Worm (Caenorhabditis elegans): ENCODE data around the gene zip-9.

The zip-9 gene

ce11 chrV:10898107-10898506 lies 44.2 kb upstream of the zip-9 start, which contains the start of gene F32D8.7:
Gene F32D8.7, plus strand, starts transcription at chrV:10898435.
- no peak for TF ChIP-seq hnd-1 (tag; optimal IDR thresholded peaks at IDR 0.05)

ce11 chrV:10898629-10899028 lies 43.6 kb upstream of the zip-9 start:
- TF ChIP-seq ceh-13 (GFP tag; optimal IDR thresholded peaks at IDR 0.05) = no peak
- TF ChIP-seq flt-1 (GFP tag; IDR thresholded peaks at IDR 0.05) = no peak
- no peak for TF ChIP-seq tbx-11 (GFP tag; IDR thresholded peaks at IDR 0.05)
- TF ChIP-seq B0310.2 (tag; optimal IDR thresholded peaks at IDR 0.05) = no peak
- TF ChIP-seq hmg-4 (GFP tag; optimal IDR thresholded peaks at IDR 0.05) = no peak
- TF ChIP-seq scrt-1 (GFP tag; IDR thresholded peaks at IDR 0.05) = no peak
- no peak for TF ChIP-seq tra-4 (tag; optimal IDR thresholded peaks at IDR 0.05)
- TF ChIP-seq tbx-37 (GFP tag; conservative IDR thresholded peaks at IDR 0.05) = no peak
- no peak for TF ChIP-seq hnd-1 (tag; optimal IDR thresholded peaks at IDR 0.05)
- TF ChIP-seq hmbx-1 (tag; optimal IDR thresholded peaks at IDR 0.05) = no peak
- TF ChIP-seq ets-7 (tag; optimal IDR thresholded peaks at IDR 0.05) = no peak
- no peak for TF ChIP-seq ama-1 (optimal IDR thresholded peaks at IDR 0.05)
- no peak for TF ChIP-seq aly-1 (tag; optimal IDR thresholded peaks at IDR 0.05)
- TF ChIP-seq ceh-36 (tag; optimal IDR thresholded peaks at IDR 0.05) = no peak
- no peak for TF ChIP-seq sea-1 (GFP tag; conservative IDR thresholded peaks at IDR 0.05)
- no peak for TF ChIP-seq pes-1 (GFP tag; IDR thresholded peaks at IDR 0.05)
- TF ChIP-seq F13C5.2 (tag; optimal IDR thresholded peaks at IDR 0.05) = no peak

- TF ChIP-seq ets-7 (tag; optimal IDR thresholded peaks at IDR 0.05) (no peak), hnd-1 (tag; optimal IDR thresholded peaks at IDR 0.05) (no peak), tra-4 (tag; optimal IDR thresholded peaks at IDR 0.05) (no peak), hmbx-1 (tag; optimal IDR thresholded peaks at IDR 0.05) (no peak), ama-1 (optimal IDR thresholded peaks at IDR 0.05) (no peak), pes-1 (GFP tag; IDR thresholded peaks at IDR 0.05) (no peak), flt-1 (GFP tag; IDR thresholded peaks at IDR 0.05) (no peak), hmg-4 (GFP tag; optimal IDR thresholded peaks at IDR 0.05) (no peak), F13C5.2 (tag; optimal IDR thresholded peaks at IDR 0.05) (no peak), sea-1 (GFP tag; conservative IDR thresholded peaks at IDR 0.05) (no peak), tbx-37 (GFP tag; conservative IDR thresholded peaks at IDR 0.05) (no peak), ceh-36 (tag; optimal IDR thresholded peaks at IDR 0.05) (no peak)
Observed at ce11 chrV:10901125-10901524, 41.1 kb upstream of the zip-9 start, which contains the start of gene spp-16. Gene spp-16, minus strand, starts transcription at chrV:10901303.

- TF ChIP-seq hnd-1 (tag; optimal IDR thresholded peaks at IDR 0.05) (no peak), hmbx-1 (tag; optimal IDR thresholded peaks at IDR 0.05) (no peak), ceh-36 (tag; optimal IDR thresholded peaks at IDR 0.05) (no peak), ceh-13 (GFP tag; optimal IDR thresholded peaks at IDR 0.05) (no peak), tbx-37 (GFP tag; conservative IDR thresholded peaks at IDR 0.05) (no peak), ets-7 (tag; optimal IDR thresholded peaks at IDR 0.05) (no peak), ama-1 (optimal IDR thresholded peaks at IDR 0.05) (no peak), scrt-1 (GFP tag; IDR thresholded peaks at IDR 0.05) (no peak), aly-1 (tag; optimal IDR thresholded peaks at IDR 0.05) (no peak), B0310.2 (tag; optimal IDR thresholded peaks at IDR 0.05) (no peak), pes-1 (GFP tag; IDR thresholded peaks at IDR 0.05) (no peak), hmg-4 (GFP tag; optimal IDR thresholded peaks at IDR 0.05) (no peak), F13C5.2 (tag; optimal IDR thresholded peaks at IDR 0.05) (no peak), flt-1 (GFP tag; IDR thresholded peaks at IDR 0.05) (no peak), sea-1 (GFP tag; conservative IDR thresholded peaks at IDR 0.05) (no peak), tbx-11 (GFP tag; IDR thresholded peaks at IDR 0.05) (no peak), tra-4 (tag; optimal IDR thresholded peaks at IDR 0.05) (no peak)
Observed at ce11 chrV:10902682-10903081, 39.6 kb upstream of the zip-9 start, which contains the start of gene F32D8.8. Gene F32D8.8, minus strand, starts transcription at chrV:10902782.

- TF ChIP-seq scrt-1 (GFP tag; IDR thresholded peaks at IDR 0.05) (no peak), hmg-4 (GFP tag; optimal IDR thresholded peaks at IDR 0.05) (no peak), ceh-36 (tag; optimal IDR thresholded peaks at IDR 0.05) (no peak), flt-1 (GFP tag; IDR thresholded peaks at IDR 0.05) (no peak), ceh-13 (GFP tag; optimal IDR thresholded peaks at IDR 0.05) (no peak), hnd-1 (tag; optimal IDR thresholded peaks at IDR 0.05) (no peak), ets-7 (tag; optimal IDR thresholded peaks at IDR 0.05) (no peak), hmbx-1 (tag; optimal IDR thresholded peaks at IDR 0.05) (no peak), aly-1 (tag; optimal IDR thresholded peaks at IDR 0.05) (no peak), F13C5.2 (tag; optimal IDR thresholded peaks at IDR 0.05) (no peak), tbx-11 (GFP tag; IDR thresholded peaks at IDR 0.05) (no peak), B0310.2 (tag; optimal IDR thresholded peaks at IDR 0.05) (no peak), tbx-37 (GFP tag; conservative IDR thresholded peaks at IDR 0.05) (no peak), ama-1 (optimal IDR thresholded peaks at IDR 0.05) (no peak), tra-4 (tag; optimal IDR thresholded peaks at IDR 0.05) (no peak), sea-1 (GFP tag; conservative IDR thresholded peaks at IDR 0.05) (no peak), pes-1 (GFP tag; IDR thresholded peaks at IDR 0.05) (no peak)
Observed at ce11 chrV:10903748-10904147, 38.5 kb upstream of the zip-9 start, which contains the start of gene F32D8.15. Gene F32D8.15, plus strand, starts transcription at chrV:10904048.

ce11 chrV:10904795-10905194 lies 37.5 kb upstream of the zip-9 start:
- TF ChIP-seq B0310.2 (tag; optimal IDR thresholded peaks at IDR 0.05) (no peak), tbx-37 (GFP tag; conservative IDR thresholded peaks at IDR 0.05) (no peak)

ce11 chrV:10909071-10909470 lies 33.2 kb upstream of the zip-9 start, which contains the start of gene zzz-1:
Gene zzz-1, minus strand, starts transcription at chrV:10909171.
- no peak for TF ChIP-seq flt-1 (GFP tag; IDR thresholded peaks at IDR 0.05)
- TF ChIP-seq tbx-37 (GFP tag; conservative IDR thresholded peaks at IDR 0.05) = no peak
- TF ChIP-seq tbx-11 (GFP tag; IDR thresholded peaks at IDR 0.05) = no peak
- no peak for TF ChIP-seq ceh-36 (tag; optimal IDR thresholded peaks at IDR 0.05)
- TF ChIP-seq aly-1 (tag; optimal IDR thresholded peaks at IDR 0.05) = no peak
- TF ChIP-seq ama-1 (optimal IDR thresholded peaks at IDR 0.05) = no peak
- no peak for TF ChIP-seq tra-4 (tag; optimal IDR thresholded peaks at IDR 0.05)
- no peak for TF ChIP-seq scrt-1 (GFP tag; IDR thresholded peaks at IDR 0.05)
- no peak for TF ChIP-seq hnd-1 (tag; optimal IDR thresholded peaks at IDR 0.05)
- TF ChIP-seq B0310.2 (tag; optimal IDR thresholded peaks at IDR 0.05) = no peak
- TF ChIP-seq hmbx-1 (tag; optimal IDR thresholded peaks at IDR 0.05) = no peak
- no peak for TF ChIP-seq pes-1 (GFP tag; IDR thresholded peaks at IDR 0.05)
- no peak for TF ChIP-seq sea-1 (GFP tag; conservative IDR thresholded peaks at IDR 0.05)
- TF ChIP-seq hmg-4 (GFP tag; optimal IDR thresholded peaks at IDR 0.05) = no peak
- TF ChIP-seq F13C5.2 (tag; optimal IDR thresholded peaks at IDR 0.05) = no peak
- no peak for TF ChIP-seq ceh-13 (GFP tag; optimal IDR thresholded peaks at IDR 0.05)
- TF ChIP-seq ets-7 (tag; optimal IDR thresholded peaks at IDR 0.05) = no peak
